Worm (Caenorhabditis elegans) whole organism, L3 larva: Measurements from ENCODE around the gene Y47D3A.13.

Source experiments
- R02D3.7 ChIP-seq: fragments of 150-350 bp; optimal IDR thresholded peaks from 2 replicates; lab custom pipeline; 2014; ENCODE audit warnings: missing biosample characterization, missing genetic modification characterization
- ZK546.5 ChIP-seq: sonication (generic microtip); optimal IDR thresholded peaks from 2 replicates; lab custom pipeline; 2017; ENCODE audit warnings: missing biosample characterization, missing genetic modification characterization
- aly-2 ChIP-seq: fragments of 150-350 bp; optimal IDR thresholded peaks from 2 replicates; lab custom pipeline; 2014; ENCODE audit warnings: missing biosample characterization, missing genetic modification characterization
- ama-1 ChIP-seq: fragments of 150-350 bp; optimal IDR thresholded peaks from 2 replicates; lab custom pipeline; 2018
- ceh-16 ChIP-seq: sonication (generic microtip); optimal IDR thresholded peaks from 2 replicates; lab custom pipeline; 2017; ENCODE audit warnings: missing biosample characterization, missing genetic modification characterization
- ceh-28 ChIP-seq: fragments of 150-350 bp; optimal IDR thresholded peaks from 2 replicates; lab custom pipeline; 2014; ENCODE audit warnings: missing biosample characterization, missing genetic modification reagents, missing genetic modification characterization
- ceh-82 ChIP-seq: fragments of 150-350 bp; optimal IDR thresholded peaks from 2 replicates; lab custom pipeline; 2014; ENCODE audit warnings: missing biosample characterization, missing genetic modification characterization
- ceh-9 ChIP-seq: sonication (generic microtip); optimal IDR thresholded peaks from 2 replicates; lab custom pipeline; 2018; ENCODE audit warnings: missing biosample characterization, missing genetic modification characterization
- daf-12 ChIP-seq: fragments of 150-350 bp; optimal IDR thresholded peaks from 2 replicates; lab custom pipeline; 2014; ENCODE audit warnings: missing biosample characterization, missing genetic modification reagents, missing genetic modification characterization
- egl-27 ChIP-seq: sonication (generic microtip); optimal IDR thresholded peaks from 4 replicates; lab custom pipeline; 2017; ENCODE audit warnings: missing biosample characterization, missing genetic modification reagents, missing genetic modification characterization
- egl-5 ChIP-seq: fragments of 150-350 bp; optimal IDR thresholded peaks from 2 replicates; lab custom pipeline; 2017; ENCODE audit warnings: missing biosample characterization, missing genetic modification reagents, missing genetic modification characterization, inconsistent platforms
- elt-1 ChIP-seq: fragments of 150-350 bp; optimal IDR thresholded peaks from 2 replicates; lab custom pipeline; 2014; ENCODE audit warnings: missing biosample characterization, missing genetic modification characterization
- elt-2 ChIP-seq: sonication (generic microtip); optimal IDR thresholded peaks from 2 replicates; lab custom pipeline; 2016; ENCODE audit warnings: missing genetic modification reagents, mild to moderate bottlenecking, missing genetic modification characterization, missing compliant biosample characterization
- elt-3 ChIP-seq, 3 experiments: fragments of 150-350 bp in 1 of 3; sonication (generic microtip) in 2 of 3; optimal IDR thresholded peaks; 2 replicates in 2 of 3; 4 replicates in 1 of 3; lab custom pipeline; 2014 to 2017; ENCODE audit warnings: missing biosample characterization in 3 of 3, missing genetic modification characterization in 3 of 3
- eor-1 ChIP-seq, 2 experiments: fragments of 150-350 bp; optimal IDR thresholded peaks; 2 replicates each; lab custom pipeline; 2014 to 2018; ENCODE audit warnings: missing biosample characterization in 2 of 2, missing genetic modification characterization in 2 of 2
- fkh-10 ChIP-seq: sonication (generic microtip); optimal IDR thresholded peaks from 2 replicates; lab custom pipeline; 2017; ENCODE audit warnings: missing biosample characterization, missing genetic modification reagents, missing genetic modification characterization
- fkh-2 ChIP-seq: fragments of 150-350 bp; optimal IDR thresholded peaks from 2 replicates; lab custom pipeline; 2014; ENCODE audit warnings: missing biosample characterization, missing genetic modification reagents, missing genetic modification characterization
- fos-1 ChIP-seq: fragments of 150-350 bp; optimal IDR thresholded peaks from 2 replicates; lab custom pipeline; 2014; ENCODE audit warnings: missing biosample characterization, missing genetic modification characterization
- hmg-11 ChIP-seq: sonication (generic microtip); optimal IDR thresholded peaks from 2 replicates; lab custom pipeline; 2016; ENCODE audit warnings: missing genetic modification characterization, missing compliant biosample characterization
- jun-1 ChIP-seq: fragments of 150-350 bp; optimal IDR thresholded peaks from 2 replicates; lab custom pipeline; 2014; ENCODE audit warnings: missing biosample characterization, missing genetic modification reagents, missing genetic modification characterization
- lin-15B ChIP-seq: fragments of 150-350 bp; optimal IDR thresholded peaks from 2 replicates; lab custom pipeline; 2014; ENCODE audit warnings: missing biosample characterization, missing genetic modification characterization
- lin-39 ChIP-seq: fragments of 150-350 bp; optimal IDR thresholded peaks from 2 replicates; lab custom pipeline; 2018; ENCODE audit warnings: missing biosample characterization, missing genetic modification reagents, missing genetic modification characterization
- lsy-12 ChIP-seq: sonication (generic microtip); optimal IDR thresholded peaks from 2 replicates; lab custom pipeline; 2016; ENCODE audit warnings: mild to moderate bottlenecking, missing genetic modification characterization, missing compliant biosample characterization
- mdl-1 ChIP-seq: fragments of 150-350 bp; optimal IDR thresholded peaks from 2 replicates; lab custom pipeline; 2014; ENCODE audit warnings: missing biosample characterization, missing genetic modification characterization
- mml-1 ChIP-seq: fragments of 150-350 bp; sonication (generic microtip); optimal IDR thresholded peaks from 3 replicates; lab custom pipeline; 2014; ENCODE audit warnings: missing biosample characterization, missing genetic modification characterization
- nfya-1 ChIP-seq: sonication (generic microtip); optimal IDR thresholded peaks from 2 replicates; lab custom pipeline; 2017; ENCODE audit warnings: missing genetic modification characterization, mild to moderate bottlenecking, missing compliant biosample characterization, antibody characterized with exemption, moderate library complexity; ENCODE audit not compliant: insufficient read depth
- nhr-11 ChIP-seq: fragments of 150-350 bp; optimal IDR thresholded peaks from 2 replicates; lab custom pipeline; 2014; ENCODE audit warnings: missing biosample characterization, missing genetic modification characterization
- nhr-12 ChIP-seq: fragments of 150-350 bp; optimal IDR thresholded peaks from 2 replicates; lab custom pipeline; 2014; ENCODE audit warnings: missing biosample characterization, missing genetic modification characterization
- nhr-23 ChIP-seq: fragments of 150-350 bp; optimal IDR thresholded peaks from 2 replicates; lab custom pipeline; 2014; ENCODE audit warnings: missing biosample characterization, missing genetic modification reagents, missing genetic modification characterization
- nhr-237 ChIP-seq: fragments of 150-350 bp; optimal IDR thresholded peaks from 2 replicates; lab custom pipeline; 2014; ENCODE audit warnings: missing biosample characterization, missing genetic modification characterization
- nhr-25 ChIP-seq: sonication (generic microtip); optimal IDR thresholded peaks from 2 replicates; lab custom pipeline; 2017; ENCODE audit warnings: missing biosample characterization, missing genetic modification characterization
- nhr-28 ChIP-seq: fragments of 150-350 bp; optimal IDR thresholded peaks from 2 replicates; lab custom pipeline; 2014; ENCODE audit warnings: missing biosample characterization, missing genetic modification characterization
- nhr-43 ChIP-seq: sonication (generic microtip); optimal IDR thresholded peaks from 2 replicates; lab custom pipeline; 2016; ENCODE audit warnings: mild to moderate bottlenecking, missing genetic modification characterization, missing compliant biosample characterization; ENCODE audit not compliant: poor library complexity, severe bottlenecking
- nhr-67 ChIP-seq: fragments of 150-350 bp; optimal IDR thresholded peaks from 2 replicates; lab custom pipeline; 2014; ENCODE audit warnings: missing biosample characterization, missing genetic modification characterization
- nhr-76 ChIP-seq: fragments of 150-350 bp; sonication (generic microtip); optimal IDR thresholded peaks from 5 replicates; lab custom pipeline; 2014; ENCODE audit warnings: missing biosample characterization, missing genetic modification characterization
- nhr-77 ChIP-seq: fragments of 150-350 bp; optimal IDR thresholded peaks from 2 replicates; lab custom pipeline; 2014; ENCODE audit warnings: missing biosample characterization, missing genetic modification characterization
- pha-4 ChIP-seq: fragments of 150-350 bp; optimal IDR thresholded peaks from 2 replicates; lab custom pipeline; 2014; ENCODE audit warnings: missing biosample characterization, missing genetic modification reagents, missing genetic modification characterization
- pqm-1 ChIP-seq: fragments of 150-350 bp; optimal IDR thresholded peaks from 2 replicates; lab custom pipeline; 2017; ENCODE audit warnings: missing biosample characterization, missing genetic modification characterization, inconsistent platforms
- sea-2 ChIP-seq: fragments of 150-350 bp; sonication (generic microtip); optimal IDR thresholded peaks from 4 replicates; lab custom pipeline; 2014; ENCODE audit warnings: missing biosample characterization, missing genetic modification reagents, missing genetic modification characterization
- skn-1 ChIP-seq: fragments of 150-350 bp; optimal IDR thresholded peaks from 2 replicates; lab custom pipeline; 2014; ENCODE audit warnings: missing biosample characterization, missing genetic modification characterization
- snpc-4 ChIP-seq: fragments of 150-350 bp; optimal IDR thresholded peaks from 2 replicates; lab custom pipeline; 2014; ENCODE audit warnings: missing biosample characterization, missing genetic modification characterization
- tbx-2 ChIP-seq: sonication (generic microtip); optimal IDR thresholded peaks from 2 replicates; lab custom pipeline; 2016; ENCODE audit warnings: mild to moderate bottlenecking, missing genetic modification characterization, missing compliant biosample characterization
- unc-39 ChIP-seq: sonication (generic microtip); optimal IDR thresholded peaks from 4 replicates; lab custom pipeline; 2017; ENCODE audit warnings: missing biosample characterization, missing genetic modification characterization
- unc-62 ChIP-seq: fragments of 150-350 bp; sonication (generic microtip); optimal IDR thresholded peaks from 4 replicates; lab custom pipeline; 2014; ENCODE audit warnings: missing biosample characterization, missing genetic modification reagents, missing genetic modification characterization
- zag-1 ChIP-seq: fragments of 150-350 bp; optimal IDR thresholded peaks from 2 replicates; lab custom pipeline; 2014; ENCODE audit warnings: missing biosample characterization, missing genetic modification characterization
- ztf-11 ChIP-seq: fragments of 150-350 bp; optimal IDR thresholded peaks from 2 replicates; lab custom pipeline; 2014; ENCODE audit warnings: missing biosample characterization, missing genetic modification characterization
- ztf-4 ChIP-seq: fragments of 150-350 bp; optimal IDR thresholded peaks from 2 replicates; lab custom pipeline; 2014; ENCODE audit warnings: missing biosample characterization, missing genetic modification characterization

Y47D3A.13 gene

DNA sequence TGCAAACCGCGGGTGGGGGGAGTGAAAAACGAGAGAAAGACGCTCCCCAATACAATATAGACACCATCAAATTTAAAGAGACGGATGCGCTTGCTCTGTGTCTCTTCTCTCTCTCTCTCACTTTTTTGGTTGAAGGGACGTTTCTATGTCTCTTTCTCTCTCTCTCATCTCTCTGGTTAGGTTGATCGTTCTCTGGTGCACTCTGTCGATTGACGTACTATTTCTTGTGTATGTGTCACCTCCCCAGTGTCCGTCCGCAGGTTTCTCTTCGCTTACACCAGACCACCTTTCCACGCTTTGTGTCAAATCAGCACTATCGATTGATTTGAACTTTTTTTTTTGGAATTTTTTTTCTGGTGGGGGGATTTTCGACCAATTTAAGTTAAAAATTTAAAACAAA is 19.5 kb upstream of the Y47D3A.13 start:
- TF ChIP-seq nhr-12 (no peak), pqm-1 (tag; lab: Kevin White, UChicago) (peak; percentile 77), ztf-11 (no peak), nhr-11 (peak; percentile 62), mdl-1 (tag; lab: Kevin White, UChicago) (no peak), unc-39 (tag; lab: Kevin White, UChicago) (no peak), nhr-23 (tag; lab: Kevin White, UChicago) (peak; percentile 64), fkh-10 (GFP tag; lab: Kevin White, UChicago) (no peak), ama-1 (no peak), hmg-11 (tag; lab: Kevin White, UChicago) (peak; percentile 90), fkh-2 (no peak), egl-27 (tag; lab: Kevin White, UChicago) (peak; percentile 37), elt-3 (tag; optimal IDR thresholded peaks at IDR 0.05; lab: Kevin White, UChicago) (no peak), lin-15B (tag; lab: Kevin White, UChicago) (peak; percentile 37), unc-62 (peak; percentile 24), pha-4 (tag; lab: Kevin White, UChicago) (peak; percentile 81), nhr-43 (tag; lab: Kevin White, UChicago) (peak; percentile 39), sea-2 (GFP tag; lab: Kevin White, UChicago) (no peak), lsy-12 (tag; lab: Kevin White, UChicago) (no peak), ceh-82 (tag; lab: Kevin White, UChicago) (no peak), nhr-76 (no peak), ztf-4 (tag; lab: Kevin White, UChicago) (peak; percentile 44), daf-12 (tag; lab: Kevin White, UChicago) (no peak), zag-1 (no peak), ceh-16 (tag; lab: Kevin White, UChicago) (no peak), nhr-77 (tag; lab: Kevin White, UChicago) (no peak), lin-39 (tag; lab: Kevin White, UChicago) (peak; percentile 14), eor-1 (tag; optimal IDR thresholded peaks at IDR 0.05; lab: Kevin White, UChicago) (no peak), fos-1 (tag; lab: Kevin White, UChicago) (peak; percentile 21), snpc-4 (tag; lab: Kevin White, UChicago) (peak; percentile 72), nhr-25 (tag; lab: Kevin White, UChicago) (peak; percentile 84), ZK546.5 (tag; lab: Kevin White, UChicago) (no peak), R02D3.7 (tag; lab: Kevin White, UChicago) (peak; percentile 9), jun-1 (tag; lab: Kevin White, UChicago) (peak; percentile 87), tbx-2 (no peak), elt-2 (tag; lab: Kevin White, UChicago) (peak; percentile 72), elt-1 (tag; lab: Kevin White, UChicago) (no peak), nhr-28 (tag; lab: Kevin White, UChicago) (no peak), skn-1 (tag; lab: Kevin White, UChicago) (peak; percentile 4), nhr-67 (tag; lab: Kevin White, UChicago) (no peak), nfya-1 (peak; percentile 88), ceh-9 (tag; lab: Kevin White, UChicago) (no peak), mml-1 (tag; lab: Kevin White, UChicago) (no peak), egl-5 (tag; lab: Kevin White, UChicago) (peak; percentile 23), nhr-237 (no peak), ceh-28 (peak; percentile 85), aly-2 (tag; lab: Kevin White, UChicago) (no peak)
- TF ChIP-seq, all 47 proteins: peak for 21
